Fruit fly (Drosophila melanogaster) whole organism, embryonic: ENCODE measurements around the gene Rchy1.

Experiments
- Atf-2 ChIP-seq: fragments of 200-800 bp; sonication (Bioruptor generic); optimal IDR thresholded peaks from 2 replicates; lab custom pipeline; 2016; ENCODE audit warnings: missing biosample characterization, missing genetic modification characterization
- CG10959 ChIP-seq: fragments of 200-800 bp; sonication (Bioruptor generic); IDR thresholded peaks from 2 replicates; pipeline ENCODE4 v1.3.6; 2022; ENCODE audit warnings: missing biosample characterization, missing genetic modification characterization
- CG30403 ChIP-seq: fragments of 200-800 bp; sonication (Bioruptor generic); optimal IDR thresholded peaks from 3 replicates; lab custom pipeline; 2016; ENCODE audit warnings: missing biosample characterization, missing genetic modification characterization
- Dbx ChIP-seq: fragments of 200-800 bp; sonication (Bioruptor generic); IDR thresholded peaks from 3 replicates; pipeline ENCODE4 v1.3.6; 2022; ENCODE audit warnings: missing biosample characterization, missing genetic modification characterization
- pum ChIP-seq: fragments of 200-800 bp; sonication (Bioruptor generic); optimal IDR thresholded peaks from 2 replicates; lab custom pipeline; 2016; ENCODE audit warnings: missing biosample characterization, missing genetic modification characterization
- run ChIP-seq: fragments of 200-800 bp; sonication (Bioruptor generic); optimal IDR thresholded peaks from 3 replicates; lab custom pipeline; 2018; ENCODE audit warnings: missing biosample characterization, mild to moderate bottlenecking, missing genetic modification characterization
- sens ChIP-seq: fragments of 200-800 bp; sonication (Bioruptor generic); peaks from one replicate; lab custom pipeline; 2016; ENCODE audit warnings: missing biosample characterization, missing genetic modification characterization

dm6 chr2L:6426329-6426728, 39.1 kb downstream of the Rchy1 start:
- TF ChIP-seq sens (GFP tag; lab: Kevin White, UChicago) (no peak), CG10959 (GFP tag; lab: Robert Waterston, UW) (no peak), Atf-2 (no peak), run (tag; lab: Kevin White, UChicago) (no peak), Dbx (no peak), pum (GFP tag; lab: Kevin White, UChicago) (no peak), CG30403 (GFP tag; lab: Kevin White, UChicago) (no peak)
